Worm (Caenorhabditis elegans): ENCODE measurements around the gene sru-40.

DNA sequence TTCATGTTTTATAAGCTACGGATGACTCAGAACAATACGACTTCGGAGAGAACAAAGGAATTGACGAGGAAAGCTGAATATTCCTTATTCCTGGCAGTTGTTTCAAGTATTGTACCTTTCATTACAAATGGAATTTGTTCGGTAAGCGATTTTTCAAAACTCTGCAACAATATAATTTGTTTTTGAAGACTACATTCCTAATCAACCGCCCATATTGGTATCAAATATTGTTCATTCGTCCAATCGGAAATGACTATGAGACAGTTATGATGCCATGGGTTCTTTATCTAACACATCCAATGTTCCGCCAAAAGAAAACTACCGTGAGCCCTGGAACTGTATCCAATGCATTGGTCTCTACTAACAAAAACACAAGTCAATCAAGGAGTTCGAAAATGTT is 21.6 kb downstream of the sru-40 start:
- no peak for TF ChIP-seq ceh-6 (GFP tag; optimal IDR thresholded peaks at IDR 0.05)
- no peak for TF ChIP-seq pat-9 (tag; optimal IDR thresholded peaks at IDR 0.05)
- TF ChIP-seq hlh-30 (tag; optimal IDR thresholded peaks at IDR 0.05; ENCODE audit: insufficient read depth) = no peak
- no peak for TF ChIP-seq sox-4 (tag; optimal IDR thresholded peaks at IDR 0.05)
- TF ChIP-seq Y22D7AL.16 (tag; optimal IDR thresholded peaks at IDR 0.05) = no peak
- TF ChIP-seq F13H6.1 (tag; optimal IDR thresholded peaks at IDR 0.05) = no peak
- TF ChIP-seq syd-9 (tag; optimal IDR thresholded peaks at IDR 0.05) = no peak
